Worm (Caenorhabditis elegans): ENCODE data around the gene atfs-1.

atfs-1 gene

DNA sequence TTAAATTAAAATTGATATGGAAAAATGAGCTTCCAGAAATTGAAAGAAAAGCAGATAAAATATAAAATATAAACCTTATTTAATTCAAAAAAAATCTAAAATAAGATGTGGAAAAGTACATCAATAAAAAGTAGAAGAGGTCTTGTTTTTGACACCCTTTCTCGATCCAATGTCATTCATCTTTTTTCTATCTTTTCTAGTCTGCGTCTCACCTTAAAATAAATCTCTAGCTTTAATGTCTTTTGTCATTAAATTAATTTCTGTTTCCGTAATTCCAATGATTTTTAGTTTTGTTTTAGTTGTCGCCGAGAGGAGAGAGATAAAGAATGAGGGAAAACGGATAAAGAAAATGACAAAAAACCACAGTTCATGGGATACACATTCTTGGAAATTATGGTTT lies 44.3 kb upstream of the atfs-1 start:
- no peak for TF ChIP-seq tbx-8 (GFP tag; optimal IDR thresholded peaks at IDR 0.05)
- TF ChIP-seq sem-2 (GFP tag; optimal IDR thresholded peaks at IDR 0.05), result no peak
- TF ChIP-seq ceh-43 (GFP tag; optimal IDR thresholded peaks at IDR 0.05), result no peak
- TF ChIP-seq hlh-1 (tag; optimal IDR thresholded peaks at IDR 0.05), result no peak
- no peak for TF ChIP-seq elt-3 (tag; optimal IDR thresholded peaks at IDR 0.05)
- no peak for TF ChIP-seq unc-62 (GFP tag; optimal IDR thresholded peaks at IDR 0.05)
- no peak for TF ChIP-seq nhr-12 (tag; optimal IDR thresholded peaks at IDR 0.05)
- TF ChIP-seq nhr-237 (tag; optimal IDR thresholded peaks at IDR 0.05), result no peak
- no peak for TF ChIP-seq ceh-39 (tag; optimal IDR thresholded peaks at IDR 0.05)
- no peak for TF ChIP-seq drap-1 (GFP tag; optimal IDR thresholded peaks at IDR 0.05)
- no peak for TF ChIP-seq nhr-28 (tag; optimal IDR thresholded peaks at IDR 0.05)
- no peak for TF ChIP-seq ztf-11 (tag; optimal IDR thresholded peaks at IDR 0.05)
- no peak for TF ChIP-seq bed-3 (GFP tag; optimal IDR thresholded peaks at IDR 0.05)
- no peak for TF ChIP-seq mls-2 (tag; optimal IDR thresholded peaks at IDR 0.05)

DNA sequence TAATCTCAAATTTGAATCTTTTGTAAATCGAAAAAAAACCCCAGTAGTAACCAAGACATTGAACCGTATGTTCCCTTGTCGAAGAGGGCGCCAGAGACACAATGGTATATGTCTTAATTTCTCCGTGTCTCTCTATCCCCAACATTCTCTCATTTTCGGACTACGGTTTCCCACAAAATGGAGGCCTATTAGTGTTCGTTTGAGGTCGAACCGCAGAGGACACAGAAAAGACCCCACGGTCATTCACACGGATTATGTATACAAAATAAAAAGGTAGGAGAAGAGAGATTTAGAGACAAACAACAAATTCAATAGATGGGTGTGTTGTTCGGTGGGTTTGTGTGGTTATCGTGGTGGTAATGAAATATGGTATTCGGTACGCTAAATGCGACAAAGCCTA lies 42.5 kb upstream of the atfs-1 start:
- TF ChIP-seq hlh-1 (tag; optimal IDR thresholded peaks at IDR 0.05) (no peak), mls-2 (tag; optimal IDR thresholded peaks at IDR 0.05) (no peak), nhr-237 (tag; optimal IDR thresholded peaks at IDR 0.05) (no peak), M03D4.4 (tag; optimal IDR thresholded peaks at IDR 0.05) (no peak), lsy-2 (tag; optimal IDR thresholded peaks at IDR 0.05) (no peak), unc-39 (tag; optimal IDR thresholded peaks at IDR 0.05) (no peak), sptf-1 (tag; optimal IDR thresholded peaks at IDR 0.05) (no peak), lin-32 (GFP tag; optimal IDR thresholded peaks at IDR 0.05) (no peak), nhr-12 (tag; optimal IDR thresholded peaks at IDR 0.05) (no peak), nhr-28 (tag; optimal IDR thresholded peaks at IDR 0.05) (no peak), zip-8 (tag; optimal IDR thresholded peaks at IDR 0.05) (no peak), ceh-39 (tag; optimal IDR thresholded peaks at IDR 0.05) (no peak), lin-13 (tag; optimal IDR thresholded peaks at IDR 0.05) (no peak), elt-1 (tag; optimal IDR thresholded peaks at IDR 0.05; ENCODE audit: borderline replicate concordance, insufficient read depth) (no peak), snpc-4 (tag; optimal IDR thresholded peaks at IDR 0.05) (no peak)

DNA sequence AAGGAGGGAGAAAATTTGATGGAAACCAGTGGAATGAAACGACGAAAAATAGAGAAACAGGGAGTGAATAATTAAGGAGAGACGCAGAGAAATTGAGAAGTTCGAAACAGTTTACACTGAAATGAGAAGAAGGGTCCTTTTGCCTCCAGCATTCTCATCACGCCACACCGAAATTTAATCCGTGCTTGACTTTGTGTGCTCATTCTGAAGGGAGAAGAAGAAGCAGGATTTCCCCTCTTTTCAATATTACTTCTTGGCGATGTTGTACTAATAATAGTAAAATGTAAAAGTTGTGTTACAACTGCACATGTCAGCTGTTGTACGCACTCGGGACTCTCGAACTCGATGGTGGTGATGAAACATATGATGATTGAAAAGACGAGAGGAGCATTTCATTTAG lies 39.8 kb upstream of the atfs-1 start:
- peak; percentile 67 for TF ChIP-seq unc-62 (GFP tag; optimal IDR thresholded peaks at IDR 0.05)
- no peak for TF ChIP-seq nhr-28 (tag; optimal IDR thresholded peaks at IDR 0.05)
- TF ChIP-seq hlh-1 (tag; optimal IDR thresholded peaks at IDR 0.05), result peak; percentile 99
- TF ChIP-seq unc-120 (tag; optimal IDR thresholded peaks at IDR 0.05; ENCODE audit: poor library complexity, severe bottlenecking), result peak; percentile 91
- TF ChIP-seq mls-2 (tag; optimal IDR thresholded peaks at IDR 0.05), result no peak
- no peak for TF ChIP-seq ztf-11 (tag; optimal IDR thresholded peaks at IDR 0.05)
- TF ChIP-seq ceh-43 (GFP tag; optimal IDR thresholded peaks at IDR 0.05), result no peak

DNA sequence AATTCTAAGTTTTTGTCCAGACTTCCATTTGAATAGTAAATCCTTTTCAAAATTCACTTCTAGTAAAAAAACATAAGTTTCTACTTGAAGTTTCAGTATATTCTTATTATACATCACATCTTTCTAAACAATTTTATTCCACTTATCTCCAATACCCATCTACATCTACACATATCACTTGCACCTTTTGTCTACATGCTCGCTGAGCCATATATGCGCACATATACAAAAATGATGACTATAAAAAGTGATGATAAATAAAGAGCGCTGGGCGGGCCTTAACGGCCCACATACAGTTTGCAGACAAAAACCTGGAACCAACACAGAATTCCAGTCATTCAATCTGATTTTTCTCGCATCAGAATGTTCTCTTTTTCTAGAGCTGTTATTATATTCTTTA lies 37.0 kb upstream of the atfs-1 start, which contains the start of gene AH10.2:
Gene AH10.2, plus strand, starts transcription at position 301 of the 400 bp plus-strand sequence.
- no peak for TF ChIP-seq nhr-12 (tag; optimal IDR thresholded peaks at IDR 0.05)
- no peak for TF ChIP-seq snpc-4 (tag; optimal IDR thresholded peaks at IDR 0.05)
- no peak for TF ChIP-seq pha-4 (tag; optimal IDR thresholded peaks at IDR 0.05)
- no peak for TF ChIP-seq zip-8 (tag; optimal IDR thresholded peaks at IDR 0.05)
- TF ChIP-seq lin-13 (tag; optimal IDR thresholded peaks at IDR 0.05), result no peak
- TF ChIP-seq ceh-39 (tag; optimal IDR thresholded peaks at IDR 0.05), result no peak
- no peak for TF ChIP-seq mls-2 (tag; optimal IDR thresholded peaks at IDR 0.05)
- no peak for TF ChIP-seq elt-1 (tag; optimal IDR thresholded peaks at IDR 0.05; ENCODE audit: borderline replicate concordance, insufficient read depth)
- TF ChIP-seq elt-3 (tag; optimal IDR thresholded peaks at IDR 0.05), result no peak
- no peak for TF ChIP-seq nhr-76 (tag; optimal IDR thresholded peaks at IDR 0.05)
- no peak for TF ChIP-seq drap-1 (GFP tag; optimal IDR thresholded peaks at IDR 0.05)
- no peak for TF ChIP-seq sem-2 (GFP tag; optimal IDR thresholded peaks at IDR 0.05)
- TF ChIP-seq mab-5 (tag; optimal IDR thresholded peaks at IDR 0.05), result no peak
- TF ChIP-seq bed-3 (GFP tag; optimal IDR thresholded peaks at IDR 0.05), result no peak
- no peak for TF ChIP-seq lsy-2 (tag; optimal IDR thresholded peaks at IDR 0.05)
- TF ChIP-seq sptf-1 (tag; optimal IDR thresholded peaks at IDR 0.05), result no peak
- no peak for TF ChIP-seq ceh-83 (GFP tag; optimal IDR thresholded peaks at IDR 0.05)
- no peak for TF ChIP-seq cnd-1 (tag; optimal IDR thresholded peaks at IDR 0.05)
- no peak for TF ChIP-seq unc-120 (tag; optimal IDR thresholded peaks at IDR 0.05; ENCODE audit: poor library complexity, severe bottlenecking)
- no peak for TF ChIP-seq M03D4.4 (tag; optimal IDR thresholded peaks at IDR 0.05)

DNA sequence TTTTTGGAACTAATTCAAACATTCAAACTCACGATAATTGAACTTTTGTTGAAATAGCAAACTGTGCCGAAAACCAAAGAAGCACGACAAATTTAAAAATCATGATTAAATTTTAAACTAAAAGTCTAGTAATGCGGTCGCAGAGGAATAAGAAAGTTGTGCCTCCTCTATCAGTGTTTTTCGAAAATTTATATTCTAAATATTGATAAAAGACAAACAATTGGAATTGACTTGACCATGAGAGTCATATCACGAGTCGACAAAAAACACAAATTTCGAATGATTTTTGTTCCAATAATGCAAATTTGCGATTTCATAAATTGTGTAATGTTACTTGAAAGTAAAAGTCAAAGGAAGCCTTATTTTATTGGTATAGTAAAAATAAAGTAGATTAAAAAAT lies 32.8 kb upstream of the atfs-1 start, which contains the start of gene cest-1.2:
Gene cest-1.2, minus strand, starts transcription at position 165 of the 400 bp plus-strand sequence.
- TF ChIP-seq unc-39 (tag; optimal IDR thresholded peaks at IDR 0.05) (no peak), zip-8 (tag; optimal IDR thresholded peaks at IDR 0.05) (no peak), nhr-2 (tag; optimal IDR thresholded peaks at IDR 0.05) (no peak), mab-5 (tag; optimal IDR thresholded peaks at IDR 0.05) (no peak), hlh-1 (tag; optimal IDR thresholded peaks at IDR 0.05) (no peak), ham-2 (GFP tag; optimal IDR thresholded peaks at IDR 0.05) (no peak), drap-1 (GFP tag; optimal IDR thresholded peaks at IDR 0.05) (no peak), ceh-83 (GFP tag; optimal IDR thresholded peaks at IDR 0.05) (no peak), ceh-43 (GFP tag; optimal IDR thresholded peaks at IDR 0.05) (no peak)

All from whole organism, mixed stage, embryonic.